Fruit fly (Drosophila melanogaster) whole organism, adult: ENCODE measurements around the gene ouib.

Source experiments
- CG14711 ChIP-seq: fragments of 200-800 bp; sonication (Bioruptor generic); optimal IDR thresholded peaks from 2 replicates; lab custom pipeline; 2018; ENCODE audit warnings: missing biosample characterization, mild to moderate bottlenecking, missing genetic modification characterization, moderate library complexity
- Crg-1 ChIP-seq: fragments of 200-800 bp; sonication (Bioruptor generic); optimal IDR thresholded peaks from 2 replicates; lab custom pipeline; 2016; ENCODE audit warnings: missing biosample characterization, missing genetic modification characterization
- ovo ChIP-seq: fragments of 200-800 bp; sonication (Bioruptor generic); optimal IDR thresholded peaks from 2 replicates; lab custom pipeline; 2016; ENCODE audit warnings: missing biosample characterization, missing genetic modification characterization

- TF ChIP-seq Crg-1 (GFP tag; lab: Kevin White, UChicago) (no peak), ovo (no peak), CG14711 (no peak)
Observed at dm6 chr3R:8726632-8727031, 1.4 kb downstream of the ouib start, which contains the start of gene CG8159.
